Fruit fly (Drosophila melanogaster) whole organism, wandering third instar larva: ENCODE measurements around the gene Charon.

Source experiments
- Hr83 ChIP-seq: fragments of 200-300 bp; sonication (Bioruptor generic); optimal IDR thresholded peaks from 2 replicates; lab custom pipeline; 2016; ENCODE audit warnings: missing biosample characterization, mild to moderate bottlenecking, missing genetic modification characterization, moderate library complexity; ENCODE audit not compliant: poor library complexity, severe bottlenecking
- Jra ChIP-seq: sonication (Bioruptor generic); optimal IDR thresholded peaks from 2 replicates; lab custom pipeline; 2016; ENCODE audit warnings: missing biosample characterization, missing genetic modification characterization
- Mio ChIP-seq: sonication (Bioruptor generic); optimal IDR thresholded peaks from 2 replicates; lab custom pipeline; 2016; ENCODE audit warnings: missing biosample characterization, missing genetic modification characterization

DNA sequence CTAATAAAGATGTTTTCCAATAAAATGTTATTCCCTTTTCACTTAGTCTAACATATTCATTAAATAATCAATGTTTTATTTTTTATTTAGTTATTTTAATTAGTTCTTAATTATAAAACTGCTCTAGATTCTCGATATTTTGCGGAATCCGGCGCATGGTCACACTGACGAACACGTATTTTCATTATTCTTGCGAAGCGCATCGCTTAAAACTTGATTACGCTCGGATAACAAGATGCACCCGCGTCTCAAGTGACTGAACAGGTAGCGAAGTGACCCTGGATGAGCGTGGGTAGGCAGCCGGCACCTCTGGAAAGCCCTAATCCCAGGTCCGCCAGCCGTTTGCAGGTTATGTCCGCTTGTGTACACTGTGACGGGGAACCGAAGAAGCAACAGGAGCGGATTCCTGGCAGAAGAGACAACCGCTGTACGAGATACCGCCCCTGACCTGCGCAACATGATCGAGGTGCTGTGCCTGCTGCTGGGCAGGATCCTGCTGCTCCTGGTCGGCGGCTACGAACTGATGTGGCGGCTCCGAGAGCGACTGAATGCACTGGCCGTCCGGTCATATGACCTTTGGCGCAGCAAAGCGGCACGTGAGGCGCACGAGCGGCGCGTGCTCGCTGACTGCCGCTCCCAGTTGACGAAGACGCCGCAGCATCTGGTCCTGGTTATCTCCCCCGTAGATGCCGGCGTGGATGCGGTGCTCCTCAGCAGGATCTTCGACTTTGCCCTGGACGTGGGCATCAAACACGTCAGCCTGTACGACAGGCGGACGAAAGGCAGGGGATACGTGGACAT lies 13.9 kb downstream of the Charon start, which contains the start of gene Tango14:
- TF ChIP-seq Mio (GFP tag; lab: Kevin White, UChicago) (no peak), Hr83 (GFP tag; lab: Kevin White, UChicago) (no peak), Jra (GFP tag; lab: Kevin White, UChicago) (no peak)
